In the genomic region with DNA sequence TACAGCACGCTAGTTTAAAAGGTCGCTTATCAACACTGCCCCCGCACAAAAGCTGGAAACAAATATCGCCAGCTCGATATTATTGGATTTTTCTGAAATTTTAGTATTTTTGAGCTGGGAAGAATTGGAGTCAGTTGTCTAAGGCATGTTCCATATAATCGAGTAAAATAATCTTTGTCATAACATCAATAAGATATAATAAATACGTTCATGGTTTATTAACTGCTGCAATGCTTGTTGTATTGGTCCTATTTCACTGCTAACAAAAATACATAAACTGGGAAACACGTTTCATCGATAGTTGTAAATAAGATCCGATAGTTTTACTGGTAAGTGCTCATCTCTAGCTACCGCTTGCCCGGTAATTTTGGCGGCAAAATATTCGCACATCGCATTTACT, we compare ENCODE assay signal across 2 fruit fly cellular contexts.
TF ChIP-seq lines count a peak whose summit lies in the region.

A gene (minus strand): TSS at position 41 of the 400 bp plus-strand sequence.
A gene (plus strand): TSS at position 339 of the 400 bp plus-strand sequence.

TF ChIP-seq in whole organism, embryonic, 481 proteins besides CTCF, POLR2A, EP300 and RAD21 (continued from another document and continues in another):
- no peak for TF ChIP-seq mirr (GFP tag; optimal IDR thresholded peaks at IDR 0.05; lab: Kevin White, UChicago)
- TF ChIP-seq CG10979 (tag; optimal IDR thresholded peaks at IDR 0.05; lab: Kevin White, UChicago), result peak; percentile 19
- TF ChIP-seq gcm (GFP tag; optimal IDR thresholded peaks at IDR 0.05; lab: Kevin White, UChicago), result no peak
- TF ChIP-seq eyg (GFP tag; optimal IDR thresholded peaks at IDR 0.05; lab: Kevin White, UChicago), result peak; percentile 14
- TF ChIP-seq sqz (GFP tag; optimal IDR thresholded peaks at IDR 0.05; lab: Kevin White, UChicago), result no peak
- TF ChIP-seq dmrt11E (tag; optimal IDR thresholded peaks at IDR 0.05; lab: Kevin White, UChicago), result peak; percentile 44
- TF ChIP-seq oc (tag; optimal IDR thresholded peaks at IDR 0.05; lab: Kevin White, UChicago), result no peak
- peak; percentile 98 for TF ChIP-seq knrl (GFP tag; IDR thresholded peaks at IDR 0.05; lab: Robert Waterston, UW; ENCODE audit: partially characterized antibody)
- peak; percentile 17 for TF ChIP-seq Mes4 (GFP tag; optimal IDR thresholded peaks at IDR 0.05; lab: Kevin White, UChicago)
- no peak for TF ChIP-seq lbe (GFP tag; optimal IDR thresholded peaks at IDR 0.05; lab: Kevin White, UChicago)
- TF ChIP-seq sc (optimal IDR thresholded peaks at IDR 0.05; lab: Kevin White, UChicago), result no peak
- no peak for TF ChIP-seq sc (GFP tag; optimal IDR thresholded peaks at IDR 0.05; lab: Kevin White, UChicago)
- no peak for TF ChIP-seq odd (GFP tag; optimal IDR thresholded peaks at IDR 0.05; lab: Kevin White, UChicago)
- TF ChIP-seq CG2120 (GFP tag; optimal IDR thresholded peaks at IDR 0.05; lab: Kevin White, UChicago), result peak; percentile 68
- TF ChIP-seq Dip2 (GFP tag; IDR thresholded peaks at IDR 0.05; lab: Robert Waterston, UW), result no peak
- no peak for TF ChIP-seq h (optimal IDR thresholded peaks at IDR 0.05; lab: Kevin White, UChicago)
- no peak for TF ChIP-seq CG14014 (GFP tag; IDR thresholded peaks at IDR 0.05; lab: Robert Waterston, UW)
- TF ChIP-seq slbo (GFP tag; IDR thresholded peaks at IDR 0.05; lab: Robert Waterston, UW), result peak; percentile 24; the same call in 1 of the 2 replicates
- TF ChIP-seq chm (GFP tag; IDR thresholded peaks at IDR 0.05; lab: Robert Waterston, UW), result no peak
- TF ChIP-seq pan (optimal IDR thresholded peaks at IDR 0.05; lab: Kevin White, UChicago), result no peak
- no peak for TF ChIP-seq pan (GFP tag; optimal IDR thresholded peaks at IDR 0.05 in 1 of 2, IDR thresholded peaks at IDR 0.05 in 1 of 2)
- TF ChIP-seq CG16815 (GFP tag; optimal IDR thresholded peaks at IDR 0.05; lab: Kevin White, UChicago), result no peak
- no peak for TF ChIP-seq CkIIα-i1 (GFP tag; IDR thresholded peaks at IDR 0.05; lab: Robert Waterston, UW)
- TF ChIP-seq mld (GFP tag; IDR thresholded peaks at IDR 0.05; lab: Robert Waterston, UW; ENCODE audit: partially characterized antibody), result no peak; the same call in 2 of the 3 replicates
- TF ChIP-seq jigr1 (GFP tag; IDR thresholded peaks at IDR 0.05; lab: Robert Waterston, UW), result no peak
- no peak for TF ChIP-seq CG17612 (GFP tag; IDR thresholded peaks at IDR 0.05; lab: Robert Waterston, UW)
- peak; percentile 60 for TF ChIP-seq HLH54F (GFP tag; optimal IDR thresholded peaks at IDR 0.05; lab: Kevin White, UChicago)
- TF ChIP-seq bigmax (GFP tag; optimal IDR thresholded peaks at IDR 0.05; lab: Kevin White, UChicago), result no peak
- TF ChIP-seq lilli (GFP tag; optimal IDR thresholded peaks at IDR 0.05; lab: Kevin White, UChicago), result peak; percentile 66
- no peak for TF ChIP-seq nau (GFP tag; optimal IDR thresholded peaks at IDR 0.05; lab: Kevin White, UChicago)
- no peak for TF ChIP-seq br (optimal IDR thresholded peaks at IDR 0.05; lab: Kevin White, UChicago)
- TF ChIP-seq kni (GFP tag; optimal IDR thresholded peaks at IDR 0.05; lab: Kevin White, UChicago), result no peak
- TF ChIP-seq crp (GFP tag; optimal IDR thresholded peaks at IDR 0.05; lab: Kevin White, UChicago), result peak in 1 of 2 experiments; percentile 49
- TF ChIP-seq CG7357 (GFP tag; IDR thresholded peaks at IDR 0.05; lab: Robert Waterston, UW), result no peak
- no peak for TF ChIP-seq CG14965 (GFP tag; optimal IDR thresholded peaks at IDR 0.05; lab: Kevin White, UChicago; ENCODE audit: borderline replicate concordance)
- TF ChIP-seq zen (tag; optimal IDR thresholded peaks at IDR 0.05; lab: Kevin White, UChicago), result peak; percentile 38
- peak; percentile 58 for TF ChIP-seq CG9609 (GFP tag; optimal IDR thresholded peaks at IDR 0.05; lab: Kevin White, UChicago)
- TF ChIP-seq hbn (GFP tag; IDR thresholded peaks at IDR 0.05; lab: Robert Waterston, UW; ENCODE audit: partially characterized antibody), result peak; percentile 91
- no peak for TF ChIP-seq MTF-1 (GFP tag; optimal IDR thresholded peaks at IDR 0.05; lab: Kevin White, UChicago; ENCODE audit: borderline replicate concordance)
- no peak for TF ChIP-seq gt (GFP tag; IDR thresholded peaks at IDR 0.05; lab: Robert Waterston, UW)
- TF ChIP-seq CG4360 (GFP tag; IDR thresholded peaks at IDR 0.05; lab: Robert Waterston, UW), result no peak
- peak; percentile 30 for TF ChIP-seq CG12744 (GFP tag; optimal IDR thresholded peaks at IDR 0.05; lab: Kevin White, UChicago)
- TF ChIP-seq CG7271 (tag; optimal IDR thresholded peaks at IDR 0.05; lab: Kevin White, UChicago), result no peak
- no peak for TF ChIP-seq CG2202 (tag; optimal IDR thresholded peaks at IDR 0.05; lab: Kevin White, UChicago)
- TF ChIP-seq chinmo (GFP tag; IDR thresholded peaks at IDR 0.05; lab: Robert Waterston, UW; ENCODE audit: partially characterized antibody), result 0 out of 4 replicates have a peak, but pooled peaks have one; percentile 73
- peak; percentile 59 for TF ChIP-seq Mad (GFP tag; optimal IDR thresholded peaks at IDR 0.05; lab: Kevin White, UChicago)
- peak; percentile 34 for TF ChIP-seq fu2 (GFP tag; optimal IDR thresholded peaks at IDR 0.05; lab: Kevin White, UChicago)
- peak; percentile 52 for TF ChIP-seq Lhr (GFP tag; optimal IDR thresholded peaks at IDR 0.05; lab: Kevin White, UChicago)
- no peak for TF ChIP-seq ATbp (GFP tag; optimal IDR thresholded peaks at IDR 0.05; lab: Kevin White, UChicago)
- peak; percentile 35 for TF ChIP-seq Atf3 (GFP tag; optimal IDR thresholded peaks at IDR 0.05; lab: Kevin White, UChicago)
- no peak for TF ChIP-seq ci (GFP tag; IDR thresholded peaks at IDR 0.05; lab: Robert Waterston, UW)
- TF ChIP-seq Camta (GFP tag; optimal IDR thresholded peaks at IDR 0.05; lab: Kevin White, UChicago), result peak; percentile 33
- TF ChIP-seq Dbx (GFP tag; IDR thresholded peaks at IDR 0.05; lab: Robert Waterston, UW), result peak; percentile 55; the same call in 1 of the 3 replicates
- TF ChIP-seq Hr51 (GFP tag; optimal IDR thresholded peaks at IDR 0.05; lab: Kevin White, UChicago), result peak in 1 of 2 experiments; percentile 28
- no peak for TF ChIP-seq bsh (GFP tag; optimal IDR thresholded peaks at IDR 0.05; lab: Kevin White, UChicago)
- no peak for TF ChIP-seq dati (GFP tag; IDR thresholded peaks at IDR 0.05; lab: Robert Waterston, UW)
- no peak for TF ChIP-seq CG10462 (GFP tag; optimal IDR thresholded peaks at IDR 0.05; lab: Kevin White, UChicago)
- peak; percentile 3 for TF ChIP-seq CG13296 (GFP tag; optimal IDR thresholded peaks at IDR 0.05; lab: Kevin White, UChicago)
- no peak for TF ChIP-seq psq (GFP tag; optimal IDR thresholded peaks at IDR 0.05; lab: Kevin White, UChicago)
- no peak for TF ChIP-seq fd3F (GFP tag; optimal IDR thresholded peaks at IDR 0.05; lab: Kevin White, UChicago)
- no peak for TF ChIP-seq Elba2 (GFP tag; optimal IDR thresholded peaks at IDR 0.05; lab: Kevin White, UChicago)
- 0 out of 3 replicates have a peak, but pooled peaks have one; percentile 51 for TF ChIP-seq ken (GFP tag; IDR thresholded peaks at IDR 0.05; lab: Robert Waterston, UW)
- peak; percentile 99 for TF ChIP-seq Sin3A (optimal IDR thresholded peaks at IDR 0.05; lab: Kevin White, UChicago)

TF ChIP-seq in whole organism, wandering third instar larva, 38 proteins besides CTCF, POLR2A, EP300 and RAD21 (continued from another document):
- no peak for TF ChIP-seq jim (GFP tag; optimal IDR thresholded peaks at IDR 0.05; lab: Kevin White, UChicago)
- peak; percentile 10 for TF ChIP-seq CG32264 (GFP tag; optimal IDR thresholded peaks at IDR 0.05; lab: Kevin White, UChicago)
- peak; percentile 57 for TF ChIP-seq ey (GFP tag; optimal IDR thresholded peaks at IDR 0.05; lab: Kevin White, UChicago)
- no peak for TF ChIP-seq CrebA (GFP tag; optimal IDR thresholded peaks at IDR 0.05; lab: Kevin White, UChicago; ENCODE audit: borderline replicate concordance)
- TF ChIP-seq dl (GFP tag; optimal IDR thresholded peaks at IDR 0.05; lab: Kevin White, UChicago; ENCODE audit: insufficient read depth in 1 of 2, partially characterized antibody in 2 of 2), result no peak
- TF ChIP-seq Sp1 (GFP tag; optimal IDR thresholded peaks at IDR 0.05; lab: Kevin White, UChicago), result no peak
- TF ChIP-seq rgr (GFP tag; optimal IDR thresholded peaks at IDR 0.05; lab: Kevin White, UChicago), result peak; percentile 65
- TF ChIP-seq CG9705 (GFP tag; optimal IDR thresholded peaks at IDR 0.05; lab: Kevin White, UChicago), result peak; percentile 38
- TF ChIP-seq Vsx2 (GFP tag; optimal IDR thresholded peaks at IDR 0.05; lab: Kevin White, UChicago; ENCODE audit: partially characterized antibody), result no peak
TF ChIP-seq in whole organism, wandering third instar larva: peak in this region for 20.
